Fruit fly (Drosophila melanogaster): Measurements from ENCODE around the gene SoYb.

Gene SoYb

DNA sequence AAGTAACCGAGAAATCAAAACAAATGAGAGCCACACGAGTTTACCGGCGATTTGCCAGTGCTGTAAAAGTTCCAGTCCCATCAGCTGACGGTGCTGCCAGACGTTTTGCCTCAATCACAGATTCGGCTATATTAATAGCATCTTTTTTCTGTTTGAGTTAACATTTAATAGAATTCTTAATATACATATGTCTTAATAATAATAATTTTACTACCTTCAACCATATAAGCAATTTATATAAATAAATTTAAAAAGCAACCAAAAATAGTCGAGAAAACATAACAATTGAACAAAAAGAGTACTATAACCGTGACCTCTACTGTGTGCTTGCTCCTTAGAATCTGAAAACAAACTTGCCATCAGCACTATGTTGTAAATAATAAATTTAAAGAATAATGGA, 48.4 kb downstream of the SoYb start, which contains the start of the genes CG13126 and CG4709 (continued):
- TF ChIP-seq topi (GFP tag; optimal IDR thresholded peaks at IDR 0.05) (peak; percentile 85), net (GFP tag; optimal IDR thresholded peaks at IDR 0.05) (peak; percentile 92), CG4318 (GFP tag; optimal IDR thresholded peaks at IDR 0.05) (no peak), CG15336 (GFP tag; IDR thresholded peaks at IDR 0.05) (peak; percentile 94), CG6276 (GFP tag; optimal IDR thresholded peaks at IDR 0.05) (peak; percentile 88), Ets21C (GFP tag; optimal IDR thresholded peaks at IDR 0.05) (peak; percentile 64), svp (GFP tag) (peak; percentile 92), CG6854 (GFP tag; optimal IDR thresholded peaks at IDR 0.05) (peak; percentile 79), pdm3 (GFP tag; optimal IDR thresholded peaks at IDR 0.05) (peak; percentile 83), Gug (GFP tag; IDR thresholded peaks at IDR 0.05) (peak; percentile 92), Hr38 (GFP tag; optimal IDR thresholded peaks at IDR 0.05) (no peak), CG6163 (GFP tag; IDR thresholded peaks at IDR 0.05) (peak; percentile 90), Blimp-1 (GFP tag; optimal IDR thresholded peaks at IDR 0.05) (peak; percentile 79), CG10631 (GFP tag; optimal IDR thresholded peaks at IDR 0.05) (peak; percentile 93), spab (GFP tag; optimal IDR thresholded peaks at IDR 0.05) (peak; percentile 85), Sox14 (GFP tag; optimal IDR thresholded peaks at IDR 0.05) (peak; percentile 74), Smox (GFP tag; optimal IDR thresholded peaks at IDR 0.05) (peak; percentile 86), CG8119 (GFP tag; IDR thresholded peaks at IDR 0.05) (peak; percentile 94), Ets96B (tag; optimal IDR thresholded peaks at IDR 0.05) (peak; percentile 95), CG34406 (GFP tag; optimal IDR thresholded peaks at IDR 0.05) (peak; percentile 88), CG3919 (GFP tag; optimal IDR thresholded peaks at IDR 0.05) (peak; percentile 94), CG8319 (GFP tag; optimal IDR thresholded peaks at IDR 0.05) (peak; percentile 86), eg (GFP tag; IDR thresholded peaks at IDR 0.05) (peak; percentile 94), Lpt (GFP tag; optimal IDR thresholded peaks at IDR 0.05) (peak; percentile 82), Hr4 (GFP tag; optimal IDR thresholded peaks at IDR 0.05) (peak; percentile 81), Eip78C (GFP tag) (peak; percentile 96)

DNA sequence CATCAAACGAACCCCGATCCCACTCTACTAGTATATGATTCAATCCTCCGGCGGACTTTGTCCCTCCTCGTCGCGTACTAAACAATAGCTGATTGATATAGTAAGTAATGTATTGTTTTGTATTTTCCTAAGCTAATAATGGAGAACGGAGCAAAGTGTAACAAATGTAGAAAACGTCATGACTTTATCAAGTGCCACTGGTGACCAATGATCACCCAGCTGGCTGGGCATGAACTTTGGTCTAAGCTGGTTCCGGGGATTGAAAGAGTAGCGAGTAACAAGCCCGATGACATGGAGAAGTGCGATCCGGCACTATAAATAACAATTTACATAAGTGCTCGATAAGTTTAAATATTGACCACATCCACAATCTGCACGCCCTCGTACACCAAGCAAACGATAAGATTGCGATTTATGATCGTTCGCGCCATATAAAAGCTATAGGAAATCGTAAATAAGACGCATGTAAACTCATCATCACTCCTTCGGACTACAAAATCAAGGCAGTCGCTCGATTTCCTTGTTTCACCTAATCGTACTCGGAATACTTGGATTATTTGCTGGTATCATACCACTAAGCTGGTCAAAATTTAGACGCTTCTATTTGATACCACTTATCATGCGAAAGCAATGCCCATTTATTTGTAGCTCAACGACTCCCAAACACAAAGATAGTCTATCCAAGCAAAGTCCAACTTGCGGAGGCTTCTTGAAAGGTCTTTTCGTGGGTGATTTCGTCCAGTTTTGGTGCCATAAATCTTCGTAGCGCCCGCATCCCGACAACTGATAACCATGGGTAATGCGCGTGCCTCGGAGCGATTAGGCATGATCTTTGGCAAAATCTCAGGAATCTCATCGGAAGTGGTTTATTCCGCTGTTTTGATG, 53.1 kb downstream of the SoYb start:
- TF ChIP-seq Ets96B (tag; optimal IDR thresholded peaks at IDR 0.05) (no peak), Eip78C (GFP tag) (peak; percentile 34), Sox14 (GFP tag; optimal IDR thresholded peaks at IDR 0.05) (peak; percentile 3), Eip93F (GFP tag; optimal IDR thresholded peaks at IDR 0.05) (no peak), ss (GFP tag; optimal IDR thresholded peaks at IDR 0.05) (peak; percentile 46 to 49), CG8119 (GFP tag; IDR thresholded peaks at IDR 0.05) (peak; percentile 39; the same call in 1 of the 3 replicates), CG16779 (tag; optimal IDR thresholded peaks at IDR 0.05) (peak; percentile 60), CG6163 (GFP tag; IDR thresholded peaks at IDR 0.05) (no peak), eg (GFP tag; IDR thresholded peaks at IDR 0.05) (peak; percentile 31; the same call in 1 of the 3 replicates), CG9139 (GFP tag; optimal IDR thresholded peaks at IDR 0.05) (peak; percentile 36), CG6792 (GFP tag; optimal IDR thresholded peaks at IDR 0.05) (no peak), Sox15 (GFP tag; optimal IDR thresholded peaks at IDR 0.05) (no peak), CG6276 (GFP tag; optimal IDR thresholded peaks at IDR 0.05) (peak; percentile 75), CG6854 (GFP tag; optimal IDR thresholded peaks at IDR 0.05) (peak; percentile 10), spab (GFP tag; optimal IDR thresholded peaks at IDR 0.05) (no peak), CG6808 (GFP tag; optimal IDR thresholded peaks at IDR 0.05) (peak; percentile 16), CG3919 (GFP tag; optimal IDR thresholded peaks at IDR 0.05) (peak; percentile 4), CG7368 (GFP tag; optimal IDR thresholded peaks at IDR 0.05) (no peak), svp (GFP tag) (peak; percentile 60), Hr39 (GFP tag; optimal IDR thresholded peaks at IDR 0.05) (no peak), net (GFP tag; optimal IDR thresholded peaks at IDR 0.05) (peak; percentile 29), vri (GFP tag; optimal IDR thresholded peaks at IDR 0.05) (peak; percentile 79)

DNA sequence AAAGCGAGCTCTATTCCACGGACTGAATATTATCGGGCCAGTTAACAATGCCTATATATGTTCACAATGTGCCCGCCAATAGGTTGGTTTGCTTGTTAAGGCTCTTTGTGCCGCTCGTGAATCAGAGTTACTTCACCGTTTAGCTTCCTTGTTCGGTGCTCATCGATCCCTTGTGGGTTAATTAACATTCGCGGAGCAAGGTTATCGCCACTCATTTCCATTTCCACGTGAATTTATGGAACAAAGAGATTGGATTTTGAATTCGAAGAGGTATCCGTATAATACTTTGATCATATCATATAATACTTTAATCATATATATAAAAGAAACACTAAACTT, 54.0 kb downstream of the SoYb start:
- TF ChIP-seq Eip75B (GFP tag; optimal IDR thresholded peaks at IDR 0.05) (no peak), Blimp-1 (GFP tag; optimal IDR thresholded peaks at IDR 0.05) (no peak), CG3919 (GFP tag; optimal IDR thresholded peaks at IDR 0.05) (no peak), CG34406 (GFP tag; optimal IDR thresholded peaks at IDR 0.05) (no peak), Sox15 (GFP tag; optimal IDR thresholded peaks at IDR 0.05) (no peak), CG11294 (GFP tag; IDR thresholded peaks at IDR 0.05) (no peak), esn (GFP tag; optimal IDR thresholded peaks at IDR 0.05) (no peak), Met (GFP tag; optimal IDR thresholded peaks at IDR 0.05) (no peak), fd59A (GFP tag; optimal IDR thresholded peaks at IDR 0.05) (no peak), vri (GFP tag; optimal IDR thresholded peaks at IDR 0.05) (no peak), CG7368 (GFP tag; optimal IDR thresholded peaks at IDR 0.05) (no peak), svp (GFP tag) (peak; percentile 89), CG3032 (tag; optimal IDR thresholded peaks at IDR 0.05) (no peak), CG6808 (GFP tag; optimal IDR thresholded peaks at IDR 0.05) (peak; percentile 0)

Data from whole organism, prepupa.